Fruit fly (Drosophila melanogaster) whole organism: ENCODE data around the gene CG34283.

ENCODE experiments used
- CG8478 ChIP-seq: fragments of >200 bp; optimal IDR thresholded peaks from 2 replicates; lab custom pipeline; 2018; ENCODE audit warnings: inconsistent platforms
- Dll ChIP-seq: fragments of >200 bp; optimal IDR thresholded peaks from 2 replicates; lab custom pipeline; 2017
- EcR ChIP-seq, 2 experiments: fragments of >200 bp; optimal IDR thresholded peaks; 2 replicates each; lab custom pipeline; 2017; ENCODE audit warnings: missing biosample characterization in 2 of 2, missing genetic modification characterization in 2 of 2, missing genetic modification reagents in 2 of 2
- pan ChIP-seq: fragments of >200 bp; optimal IDR thresholded peaks from 2 replicates; lab custom pipeline; 2017
- psq ChIP-seq: fragments of >200 bp; optimal IDR thresholded peaks from 2 replicates; lab custom pipeline; 2017
- usp ChIP-seq: fragments of >200 bp; optimal IDR thresholded peaks from 2 replicates; lab custom pipeline; 2017; ENCODE audit warnings: missing biosample characterization, missing genetic modification characterization, mixed read lengths

dm6 chr3R:18694952-18695351 is 27.4 kb downstream of the CG34283 start, which contains the start of gene CG34282:
- no peak for TF ChIP-seq usp (GFP tag; lab: Kevin White, UChicago)
- TF ChIP-seq EcR (GFP tag; optimal IDR thresholded peaks at IDR 0.05; lab: Kevin White, UChicago), result no peak
- TF ChIP-seq Dll (lab: Kevin White, UChicago), result no peak
- TF ChIP-seq psq (lab: Kevin White, UChicago), result no peak
- no peak for TF ChIP-seq pan (lab: Kevin White, UChicago)
- TF ChIP-seq CG8478 (lab: Kevin White, UChicago), result no peak
